Fruit fly (Drosophila melanogaster): ENCODE measurements around the gene CG3164.

CG3164 gene

dm6 chr2L:114429-114828, 16.2 kb downstream of the CG3164 start, which contains the start of gene ND-15 (continued):
- TF ChIP-seq sd (tag; optimal IDR thresholded peaks at IDR 0.05): peak; percentile 54
- TF ChIP-seq CG8281 (tag; optimal IDR thresholded peaks at IDR 0.05): no peak
- TF ChIP-seq CG7372 (GFP tag; IDR thresholded peaks at IDR 0.05): no peak
- TF ChIP-seq z (GFP tag; IDR thresholded peaks at IDR 0.05): no peak
- TF ChIP-seq CG16779 (GFP tag; IDR thresholded peaks at IDR 0.05): no peak
- no peak for TF ChIP-seq Dfd (GFP tag; optimal IDR thresholded peaks at IDR 0.05)
- TF ChIP-seq CG7357 (GFP tag; IDR thresholded peaks at IDR 0.05): no peak
- TF ChIP-seq CG10565 (GFP tag; optimal IDR thresholded peaks at IDR 0.05): no peak
- peak; percentile 44 for TF ChIP-seq HmgZ (tag; optimal IDR thresholded peaks at IDR 0.05)
- TF ChIP-seq dpn (GFP tag; optimal IDR thresholded peaks at IDR 0.05): no peak
- no peak for TF ChIP-seq CG12299 (tag; optimal IDR thresholded peaks at IDR 0.05)
- TF ChIP-seq CG15073 (GFP tag; optimal IDR thresholded peaks at IDR 0.05): no peak
- no peak for TF ChIP-seq her (GFP tag; optimal IDR thresholded peaks at IDR 0.05)
- TF ChIP-seq Bgb (GFP tag; IDR thresholded peaks at IDR 0.05; ENCODE audit: partially characterized antibody): peak; percentile 90
- TF ChIP-seq grn (GFP tag; optimal IDR thresholded peaks at IDR 0.05): no peak
- TF ChIP-seq cwo (GFP tag; optimal IDR thresholded peaks at IDR 0.05): no peak
- TF ChIP-seq Chrac-16 (GFP tag; optimal IDR thresholded peaks at IDR 0.05): no peak
- TF ChIP-seq so (GFP tag; IDR thresholded peaks at IDR 0.05): no peak
- no peak for TF ChIP-seq Hmr (GFP tag; optimal IDR thresholded peaks at IDR 0.05)
- no peak for TF ChIP-seq CG10147 (GFP tag; optimal IDR thresholded peaks at IDR 0.05)
- TF ChIP-seq crp (GFP tag; optimal IDR thresholded peaks at IDR 0.05): no peak
- peak; percentile 76; the same call in 1 of the 2 replicates for TF ChIP-seq CG42726 (GFP tag; IDR thresholded peaks at IDR 0.05; ENCODE audit: partially characterized antibody)
- TF ChIP-seq CG6854 (GFP tag; optimal IDR thresholded peaks at IDR 0.05): no peak
- no peak for TF ChIP-seq Ravus (GFP tag; IDR thresholded peaks at IDR 0.05)
- peak; percentile 83 for TF ChIP-seq Opbp (GFP tag; IDR thresholded peaks at IDR 0.05; ENCODE audit: partially characterized antibody)
- no peak for TF ChIP-seq CG8359 (GFP tag; optimal IDR thresholded peaks at IDR 0.05; ENCODE audit: borderline replicate concordance)
- TF ChIP-seq Dip2 (GFP tag; IDR thresholded peaks at IDR 0.05): no peak
- no peak for TF ChIP-seq da (GFP tag; optimal IDR thresholded peaks at IDR 0.05)
- TF ChIP-seq CG14710 (tag; optimal IDR thresholded peaks at IDR 0.05): peak; percentile 14
- no peak for TF ChIP-seq CG17802 (tag; optimal IDR thresholded peaks at IDR 0.05)
- no peak for TF ChIP-seq gro (GFP tag; optimal IDR thresholded peaks at IDR 0.05)
- no peak for TF ChIP-seq CG10959 (GFP tag; IDR thresholded peaks at IDR 0.05)
- no peak for TF ChIP-seq p53 (GFP tag; optimal IDR thresholded peaks at IDR 0.05)
- TF ChIP-seq Spps (tag; optimal IDR thresholded peaks at IDR 0.05): no peak
- TF ChIP-seq CG12236 (GFP tag; optimal IDR thresholded peaks at IDR 0.05): no peak
- peak; percentile 91 for TF ChIP-seq CG3995 (GFP tag; optimal IDR thresholded peaks at IDR 0.05)
- no peak for TF ChIP-seq CG17359 (tag; optimal IDR thresholded peaks at IDR 0.05)
- TF ChIP-seq Fer2 (tag; optimal IDR thresholded peaks at IDR 0.05): no peak
- no peak for TF ChIP-seq Ptx1 (GFP tag; IDR thresholded peaks at IDR 0.05)
- no peak for TF ChIP-seq CG15011 (GFP tag; optimal IDR thresholded peaks at IDR 0.05)
- TF ChIP-seq Bteb2 (GFP tag; optimal IDR thresholded peaks at IDR 0.05): no peak
- TF ChIP-seq repo (GFP tag; optimal IDR thresholded peaks at IDR 0.05): no peak
- TF ChIP-seq CG10462 (GFP tag; optimal IDR thresholded peaks at IDR 0.05): no peak
- no peak for TF ChIP-seq chm (GFP tag; IDR thresholded peaks at IDR 0.05)
- no peak for TF ChIP-seq CG11695 (GFP tag; IDR thresholded peaks at IDR 0.05)
- no peak for TF ChIP-seq CG8944 (GFP tag; optimal IDR thresholded peaks at IDR 0.05)
- TF ChIP-seq CG17361 (GFP tag; IDR thresholded peaks at IDR 0.05): no peak
- TF ChIP-seq NFAT (GFP tag; IDR thresholded peaks at IDR 0.05): no peak
- TF ChIP-seq tap (tag; optimal IDR thresholded peaks at IDR 0.05): no peak
- TF ChIP-seq CG11723 (GFP tag; optimal IDR thresholded peaks at IDR 0.05): no peak
- TF ChIP-seq lilli (GFP tag; optimal IDR thresholded peaks at IDR 0.05): no peak
- peak; percentile 20 for TF ChIP-seq Ets97D (GFP tag; optimal IDR thresholded peaks at IDR 0.05)

Measured in whole organism, embryonic.